Worm (Caenorhabditis elegans) whole organism, L1 larva: ENCODE results near the gene col-131.

ENCODE experiments used
- fkh-4 ChIP-seq: sonication (generic microtip); optimal IDR thresholded peaks from 2 replicates; lab custom pipeline; 2016; ENCODE audit warnings: missing compliant biosample characterization, missing genetic modification characterization, borderline replicate concordance
- nhr-28 ChIP-seq: fragments of 150-350 bp; optimal IDR thresholded peaks from 2 replicates; lab custom pipeline; 2014; ENCODE audit warnings: missing biosample characterization, missing genetic modification characterization
- ztf-4 ChIP-seq: fragments of 150-350 bp; optimal IDR thresholded peaks from 2 replicates; lab custom pipeline; 2014; ENCODE audit warnings: missing biosample characterization, missing genetic modification characterization

DNA sequence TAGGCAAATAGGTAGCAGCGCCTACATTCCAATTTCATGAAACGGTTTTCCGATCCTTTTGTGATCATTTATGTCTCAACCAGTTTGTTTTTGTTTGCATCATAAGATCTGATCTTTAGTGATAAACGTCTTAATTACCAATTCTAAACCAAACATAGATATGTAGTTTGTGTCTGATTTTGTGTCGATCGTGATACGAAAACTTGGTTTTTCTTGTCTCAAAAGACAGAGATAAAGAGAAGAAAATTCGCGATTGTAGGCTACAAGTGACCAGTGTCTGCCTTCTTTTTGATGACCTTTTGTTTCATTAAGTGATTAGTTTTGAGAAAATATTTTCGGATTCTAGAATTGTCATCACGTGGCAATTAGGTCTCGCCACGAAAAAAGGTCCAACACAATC is 13.1 kb upstream of the col-131 start:
- TF ChIP-seq nhr-28 (tag; lab: Kevin White, UChicago) = no peak
- TF ChIP-seq ztf-4 (tag; lab: Kevin White, UChicago) = no peak
- TF ChIP-seq fkh-4 (tag; lab: Kevin White, UChicago) = no peak
